Fruit fly (Drosophila melanogaster) whole organism, embryonic: Measurements from ENCODE around the gene CG33932.

Experiments
- ATbp ChIP-seq: fragments of 200-800 bp; sonication (Bioruptor generic); optimal IDR thresholded peaks from 2 replicates; lab custom pipeline; 2017; ENCODE audit warnings: missing biosample characterization, mild to moderate bottlenecking, missing genetic modification characterization, missing genetic modification reagents
- Antp ChIP-seq: fragments of 200-800 bp; sonication (Bioruptor generic); optimal IDR thresholded peaks from 3 replicates; lab custom pipeline; 2016; ENCODE audit warnings: missing biosample characterization, missing genetic modification characterization
- CG14441 ChIP-seq: fragments of 200-800 bp; sonication (Bioruptor generic); IDR thresholded peaks from 2 replicates; pipeline ENCODE4 v1.3.6; 2022; ENCODE audit warnings: missing biosample characterization, missing genetic modification characterization
- CG14710 ChIP-seq: fragments of 200-800 bp; sonication (Bioruptor generic); optimal IDR thresholded peaks from 3 replicates; lab custom pipeline; 2019; ENCODE audit warnings: missing biosample characterization, mild to moderate bottlenecking, missing genetic modification characterization, moderate library complexity
- CG15269 ChIP-seq: fragments of 200-800 bp; sonication (Bioruptor generic); optimal IDR thresholded peaks from 2 replicates; lab custom pipeline; 2018; ENCODE audit warnings: missing biosample characterization, mild to moderate bottlenecking, missing genetic modification characterization, moderate library complexity
- CG16813 ChIP-seq: fragments of 200-800 bp; sonication (Bioruptor generic); IDR thresholded peaks from 3 replicates; pipeline ENCODE4 v1.3.6; 2022; ENCODE audit warnings: missing biosample characterization, missing genetic modification characterization; ENCODE audit not compliant: partially characterized antibody
- CG17359 ChIP-seq: fragments of 200-800 bp; sonication (Bioruptor generic); optimal IDR thresholded peaks from 3 replicates; lab custom pipeline; 2018; ENCODE audit warnings: missing biosample characterization, mild to moderate bottlenecking, missing genetic modification characterization, moderate library complexity
- CG18262 ChIP-seq: fragments of 200-800 bp; optimal IDR thresholded peaks from 3 replicates; lab custom pipeline; 2019; ENCODE audit warnings: missing biosample characterization, mild to moderate bottlenecking, missing genetic modification characterization, moderate library complexity
- CG2120 ChIP-seq: fragments of 200-800 bp; sonication (Bioruptor generic); optimal IDR thresholded peaks from 3 replicates; lab custom pipeline; 2016; ENCODE audit warnings: missing biosample characterization, missing genetic modification characterization
- CG2199 ChIP-seq: fragments of 200-800 bp; sonication (Bioruptor generic); IDR thresholded peaks from 3 replicates; pipeline ENCODE4 v1.3.6; 2022; ENCODE audit warnings: missing biosample characterization, missing genetic modification characterization
- CG2889 ChIP-seq: fragments of 200-800 bp; sonication (Bioruptor generic); IDR thresholded peaks from 3 replicates; pipeline ENCODE4 v1.3.6; 2022; ENCODE audit warnings: missing biosample characterization, missing genetic modification characterization
- CG31441 ChIP-seq: fragments of 200-800 bp; sonication (Bioruptor generic); IDR thresholded peaks from 2 replicates; pipeline ENCODE4 v1.3.6; 2022; ENCODE audit warnings: missing biosample characterization, missing genetic modification characterization
- CG34376 ChIP-seq: fragments of 200-800 bp; sonication (Bioruptor generic); optimal IDR thresholded peaks from 2 replicates; lab custom pipeline; 2018; ENCODE audit warnings: missing biosample characterization, mild to moderate bottlenecking, missing genetic modification characterization
- CG4854 ChIP-seq: fragments of 200-800 bp; sonication (Bioruptor generic); optimal IDR thresholded peaks from 2 replicates; lab custom pipeline; 2016; ENCODE audit warnings: missing biosample characterization, missing genetic modification characterization, inconsistent platforms
- CG6254 ChIP-seq: fragments of 200-800 bp; sonication (Bioruptor generic); optimal IDR thresholded peaks from 3 replicates; lab custom pipeline; 2017; ENCODE audit warnings: mild to moderate bottlenecking, missing biosample characterization, missing genetic modification reagents, missing genetic modification characterization
- CG7786 ChIP-seq: fragments of 200-800 bp; sonication (Bioruptor generic); optimal IDR thresholded peaks from 2 replicates; lab custom pipeline; 2016; ENCODE audit warnings: missing biosample characterization, missing genetic modification characterization
- CG8765 ChIP-seq: fragments of 200-800 bp; sonication (Bioruptor generic); IDR thresholded peaks from 2 replicates; pipeline ENCODE4 v1.3.6; 2022; ENCODE audit warnings: missing biosample characterization, missing genetic modification characterization
- CG9876 ChIP-seq: fragments of 200-800 bp; sonication (Bioruptor generic); optimal IDR thresholded peaks from 2 replicates; lab custom pipeline; 2016; ENCODE audit warnings: missing biosample characterization, missing genetic modification characterization
- Dip3 ChIP-seq: fragments of 200-800 bp; sonication (Bioruptor generic); optimal IDR thresholded peaks from 3 replicates; lab custom pipeline; 2016; ENCODE audit warnings: missing biosample characterization, missing genetic modification characterization
- E2f2 ChIP-seq: fragments of 200-800 bp; sonication (Bioruptor generic); IDR thresholded peaks from 2 replicates; pipeline ENCODE4 v1.3.6; 2022; ENCODE audit warnings: missing biosample characterization, missing genetic modification characterization
- Ets97D ChIP-seq: fragments of 200-800 bp; sonication (Bioruptor generic); optimal IDR thresholded peaks from 3 replicates; lab custom pipeline; 2016; ENCODE audit warnings: missing biosample characterization, missing genetic modification characterization
- Gsc ChIP-seq: fragments of 200-800 bp; sonication (Bioruptor generic); IDR thresholded peaks from 2 replicates; pipeline ENCODE4 v1.3.6; 2022; ENCODE audit warnings: missing biosample characterization, missing genetic modification characterization
- HLHmδ ChIP-seq: fragments of 200-800 bp; sonication (Bioruptor generic); optimal IDR thresholded peaks from 2 replicates; lab custom pipeline; 2018; ENCODE audit warnings: missing biosample characterization, mild to moderate bottlenecking, missing genetic modification characterization, moderate library complexity
- Hey ChIP-seq: fragments of 200-800 bp; sonication (Bioruptor generic); optimal IDR thresholded peaks from 3 replicates; lab custom pipeline; 2018; ENCODE audit warnings: missing biosample characterization, mild to moderate bottlenecking, missing genetic modification characterization
- Pdp1 ChIP-seq, 2 experiments: fragments of 200-800 bp; sonication (Bioruptor generic); optimal IDR thresholded peaks; 3 replicates each; lab custom pipeline; 2016; ENCODE audit warnings: missing biosample characterization in 2 of 2, missing genetic modification characterization in 2 of 2, mild to moderate bottlenecking in 1 of 2, moderate library complexity in 1 of 2
- Ptx1 ChIP-seq: fragments of 200-800 bp; sonication (Bioruptor generic); IDR thresholded peaks from 2 replicates; pipeline ENCODE4 v1.3.6; 2022; ENCODE audit warnings: missing biosample characterization, missing genetic modification characterization
- Six4 ChIP-seq: fragments of 200-800 bp; sonication (Bioruptor generic); optimal IDR thresholded peaks from 2 replicates; lab custom pipeline; 2016; ENCODE audit warnings: missing biosample characterization, missing genetic modification characterization
- Sox102F ChIP-seq: fragments of 200-800 bp; sonication (Bioruptor generic); optimal IDR thresholded peaks from 2 replicates; lab custom pipeline; 2018; ENCODE audit warnings: missing biosample characterization, mild to moderate bottlenecking, missing genetic modification characterization, moderate library complexity
- Ssrp ChIP-seq: fragments of 200-800 bp; sonication (Bioruptor generic); optimal IDR thresholded peaks from 2 replicates; lab custom pipeline; 2018; ENCODE audit warnings: missing biosample characterization, mild to moderate bottlenecking, missing genetic modification characterization, moderate library complexity
- ase ChIP-seq: fragments of 200-800 bp; sonication (Bioruptor generic); IDR thresholded peaks from 3 replicates; pipeline ENCODE4 v1.3.6; 2022; ENCODE audit warnings: missing biosample characterization, missing genetic modification characterization
- az2 ChIP-seq: fragments of 200-800 bp; sonication (Bioruptor generic); optimal IDR thresholded peaks from 3 replicates; lab custom pipeline; 2016; ENCODE audit warnings: missing biosample characterization, missing genetic modification characterization
- bigmax ChIP-seq: fragments of 200-800 bp; sonication (Bioruptor generic); optimal IDR thresholded peaks from 2 replicates; lab custom pipeline; 2018; ENCODE audit warnings: missing biosample characterization, mild to moderate bottlenecking, missing genetic modification characterization
- caup ChIP-seq: fragments of 200-800 bp; sonication (Bioruptor generic); optimal IDR thresholded peaks from 3 replicates; lab custom pipeline; 2017; ENCODE audit warnings: missing biosample characterization, mild to moderate bottlenecking, missing genetic modification characterization, moderate library complexity; ENCODE audit not compliant: severe bottlenecking
- chif ChIP-seq, 2 experiments: fragments of 200-800 bp; sonication (Bioruptor generic); optimal IDR thresholded peaks; 3 replicates each; lab custom pipeline; 2016; ENCODE audit warnings: missing biosample characterization in 2 of 2, missing genetic modification characterization in 2 of 2
- chinmo ChIP-seq: fragments of 200-800 bp; sonication (Bioruptor generic); IDR thresholded peaks from 4 replicates; pipeline ENCODE4 v1.3.6; 2022; ENCODE audit warnings: missing biosample characterization, missing genetic modification characterization; ENCODE audit not compliant: partially characterized antibody
- ci ChIP-seq: fragments of 200-800 bp; sonication (Bioruptor generic); IDR thresholded peaks from 3 replicates; pipeline ENCODE4 v1.3.6; 2022; ENCODE audit warnings: missing biosample characterization, missing genetic modification characterization
- corto ChIP-seq: fragments of 200-800 bp; sonication (Bioruptor generic); optimal IDR thresholded peaks from 2 replicates; lab custom pipeline; 2016; ENCODE audit warnings: missing biosample characterization, mild to moderate bottlenecking, missing genetic modification characterization, moderate library complexity
- dmrt11E ChIP-seq: fragments of 200-800 bp; sonication (Bioruptor generic); optimal IDR thresholded peaks from 3 replicates; lab custom pipeline; 2018; ENCODE audit warnings: missing biosample characterization, mild to moderate bottlenecking, missing genetic modification characterization, moderate library complexity
- esg ChIP-seq: fragments of 200-800 bp; sonication (Bioruptor generic); conservative IDR thresholded peaks from 2 replicates; pipeline ENCODE4 v1.3.6; 2022; ENCODE audit warnings: missing biosample characterization, missing genetic modification characterization
- fd96Cb ChIP-seq: fragments of 200-800 bp; sonication (Bioruptor generic); optimal IDR thresholded peaks from 2 replicates; lab custom pipeline; 2018; ENCODE audit warnings: missing biosample characterization, mild to moderate bottlenecking, missing genetic modification characterization, moderate library complexity
- gcm ChIP-seq: fragments of 200-800 bp; sonication (Bioruptor generic); optimal IDR thresholded peaks from 2 replicates; lab custom pipeline; 2019; ENCODE audit warnings: missing biosample characterization, mild to moderate bottlenecking, missing genetic modification characterization, moderate library complexity
- gsb-n ChIP-seq: fragments of 200-800 bp; sonication (Bioruptor generic); optimal IDR thresholded peaks from 3 replicates; lab custom pipeline; 2018; ENCODE audit warnings: missing biosample characterization, mild to moderate bottlenecking, missing genetic modification characterization
- prd ChIP-seq, 3 experiments: fragments of >200 bp in 2 of 3; fragments of 200-800 bp in 1 of 3; sonication (Bioruptor generic) in 1 of 3; optimal IDR thresholded peaks in 2 of 3; IDR thresholded peaks in 1 of 3; 2 replicates in 2 of 3; 3 replicates in 1 of 3; pipeline versions ENCODE4 v1.3.6 to Lab custom; 2017 to 2022; ENCODE audit warnings: missing biosample characterization in 1 of 3, missing genetic modification characterization in 1 of 3
- toy ChIP-seq: fragments of 200-800 bp; sonication (Bioruptor generic); IDR thresholded peaks from 2 replicates; pipeline ENCODE4 v1.3.6; 2022; ENCODE audit warnings: missing biosample characterization, missing genetic modification characterization
- yki ChIP-seq: fragments of >200 bp; optimal IDR thresholded peaks from 3 replicates; lab custom pipeline; 2018
- zen ChIP-seq: fragments of 200-800 bp; sonication (Bioruptor generic); optimal IDR thresholded peaks from 3 replicates; lab custom pipeline; 2018; ENCODE audit warnings: missing biosample characterization, mild to moderate bottlenecking, missing genetic modification characterization, moderate library complexity
- zfh1 ChIP-seq: fragments of 200-800 bp; sonication (Bioruptor generic); IDR thresholded peaks from 3 replicates; pipeline ENCODE4 v1.3.6; 2022; ENCODE audit warnings: missing biosample characterization, missing genetic modification characterization
- zfh2 ChIP-seq: fragments of 200-800 bp; sonication (Bioruptor generic); optimal IDR thresholded peaks from 2 replicates; lab custom pipeline; 2016; ENCODE audit warnings: missing biosample characterization, missing genetic modification characterization

The CG33932 gene

DNA sequence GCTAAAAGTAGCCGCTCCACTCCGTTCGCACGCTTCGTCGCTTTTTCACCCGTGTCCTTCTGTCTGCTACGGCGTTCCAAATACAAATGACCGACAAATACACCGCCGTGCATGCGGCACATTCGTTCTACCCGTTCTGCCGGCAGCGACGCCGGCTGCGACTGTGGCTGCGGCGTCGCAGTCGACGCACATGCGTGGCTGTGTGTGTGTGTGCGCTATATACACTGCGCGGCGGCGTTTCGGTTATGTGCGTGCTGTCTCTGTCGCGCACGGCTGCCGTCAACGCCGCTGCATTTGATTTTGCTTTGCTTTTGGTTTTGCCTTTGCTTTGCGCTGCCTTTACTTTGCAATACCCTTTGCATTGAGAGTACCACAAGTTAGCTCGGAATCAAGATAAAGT lies 39.2 kb downstream of the CG33932 start, which contains the start of gene zld (continued):
- TF ChIP-seq chinmo (GFP tag; lab: Robert Waterston, UW) (0 out of 4 replicates have a peak, but pooled peaks have one; percentile 53), corto (GFP tag; lab: Kevin White, UChicago) (no peak), bigmax (GFP tag; lab: Kevin White, UChicago) (no peak), toy (GFP tag; lab: Robert Waterston, UW) (no peak), Hey (tag; lab: Kevin White, UChicago) (no peak), CG2199 (GFP tag; lab: Robert Waterston, UW) (peak; percentile 44; the same call in 1 of the 3 replicates), CG34376 (GFP tag; lab: Kevin White, UChicago) (no peak), caup (GFP tag; lab: Kevin White, UChicago) (no peak)

DNA sequence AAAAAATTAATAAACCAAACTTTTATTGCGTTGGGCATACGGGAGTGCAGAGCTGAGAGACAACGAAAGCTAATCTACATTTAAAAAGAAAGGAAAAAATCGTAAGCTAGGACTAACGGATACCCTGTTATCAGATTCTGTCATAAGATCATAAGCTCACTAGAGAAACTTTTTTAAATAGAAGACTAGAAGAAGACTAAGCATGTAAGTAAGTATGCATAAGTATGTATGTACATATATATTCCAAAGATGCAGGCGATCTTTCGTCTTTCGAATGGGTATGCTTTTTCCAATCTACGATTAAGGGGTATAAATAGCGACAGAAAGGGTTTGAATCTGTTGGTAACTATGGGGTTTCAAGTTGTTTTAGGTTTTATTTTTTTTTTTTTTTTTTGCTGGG lies 40.6 kb downstream of the CG33932 start:
- TF ChIP-seq CG14710 (tag; lab: Kevin White, UChicago), result peak; percentile 31
- peak; percentile 49 for TF ChIP-seq dmrt11E (tag; lab: Kevin White, UChicago)
- TF ChIP-seq esg (GFP tag; lab: Robert Waterston, UW), result peak; percentile 25; the same call in 1 of the 2 replicates
- TF ChIP-seq prd (optimal IDR thresholded peaks at IDR 0.05; lab: Kevin White, UChicago), result no peak
- TF ChIP-seq prd (GFP tag; IDR thresholded peaks at IDR 0.05; lab: Robert Waterston, UW), result peak; percentile 56; the same call in 2 of the 3 replicates
- no peak for TF ChIP-seq yki (lab: Kevin White, UChicago)
- TF ChIP-seq CG4854 (GFP tag; lab: Kevin White, UChicago), result no peak
- peak; percentile 22 for TF ChIP-seq Ssrp (tag; lab: Kevin White, UChicago)
- TF ChIP-seq az2 (GFP tag; lab: Kevin White, UChicago), result peak; percentile 21
- 0 out of 2 replicates have a peak, but pooled peaks have one; percentile 18 for TF ChIP-seq CG14441
- TF ChIP-seq Pdp1 (GFP tag; optimal IDR thresholded peaks at IDR 0.05; lab: Kevin White, UChicago), result peak; percentile 1 to 13
- TF ChIP-seq zen (tag; lab: Kevin White, UChicago), result peak; percentile 23
- TF ChIP-seq CG9876 (GFP tag; lab: Kevin White, UChicago), result no peak
- peak; percentile 29 for TF ChIP-seq fd96Cb (tag; lab: Kevin White, UChicago)
- TF ChIP-seq HLHmδ (GFP tag; lab: Kevin White, UChicago), result no peak
- peak; percentile 8 for TF ChIP-seq Dip3 (GFP tag; lab: Kevin White, UChicago)
- TF ChIP-seq chif (GFP tag; optimal IDR thresholded peaks at IDR 0.05; lab: Kevin White, UChicago), result peak; percentile 15 to 37
- peak; percentile 5 for TF ChIP-seq gcm (GFP tag; lab: Kevin White, UChicago)
- no peak for TF ChIP-seq E2f2 (GFP tag; lab: Robert Waterston, UW)
- TF ChIP-seq Six4 (GFP tag; lab: Kevin White, UChicago), result peak; percentile 15
- TF ChIP-seq ATbp, result peak; percentile 28
- peak; percentile 38; the same call in 2 of the 3 replicates for TF ChIP-seq zfh1 (GFP tag; lab: Robert Waterston, UW)
- TF ChIP-seq CG7786 (GFP tag; lab: Kevin White, UChicago), result peak; percentile 12
- TF ChIP-seq ase (GFP tag; lab: Robert Waterston, UW), result no peak
- peak; percentile 40; the same call in 1 of the 2 replicates for TF ChIP-seq Ptx1 (GFP tag; lab: Robert Waterston, UW)
- peak; percentile 2 for TF ChIP-seq CG15269 (tag; lab: Kevin White, UChicago)
- TF ChIP-seq CG2889 (GFP tag; lab: Robert Waterston, UW), result no peak
- peak; percentile 14 for TF ChIP-seq CG2120 (GFP tag; lab: Kevin White, UChicago)
- TF ChIP-seq CG17359 (tag; lab: Kevin White, UChicago), result peak; percentile 21
- no peak for TF ChIP-seq CG16813 (GFP tag; lab: Robert Waterston, UW)
- TF ChIP-seq Ets97D (GFP tag; lab: Kevin White, UChicago), result no peak
- TF ChIP-seq Sox102F (GFP tag; lab: Kevin White, UChicago), result peak; percentile 55
- TF ChIP-seq CG18262 (tag; lab: Kevin White, UChicago), result peak; percentile 56
- no peak for TF ChIP-seq Gsc (GFP tag; lab: Robert Waterston, UW)
- peak; percentile 18 for TF ChIP-seq Antp (GFP tag; lab: Kevin White, UChicago)
- TF ChIP-seq zfh2 (GFP tag; lab: Kevin White, UChicago), result peak; percentile 18
- TF ChIP-seq chinmo (GFP tag; lab: Robert Waterston, UW), result no peak
- TF ChIP-seq CG8765 (GFP tag; lab: Robert Waterston, UW), result no peak
- peak; percentile 55; the same call in 2 of the 3 replicates for TF ChIP-seq ci (GFP tag; lab: Robert Waterston, UW)
- no peak for TF ChIP-seq CG6254 (GFP tag; lab: Kevin White, UChicago)
- TF ChIP-seq CG31441 (GFP tag; lab: Robert Waterston, UW), result peak; percentile 48
- TF ChIP-seq gsb-n, result peak; percentile 14
